Fruit fly (Drosophila melanogaster): ENCODE results near the gene Nbr.
A peak's percentile ranks its signal among the peaks of the same experiment; 100 is the strongest.

Gene Nbr

dm6 chr2L:21156156-21157040 lies 6.5 kb downstream of the Nbr start, which contains the start of the genes Mpp6 and E2f2 (continued):
- TF ChIP-seq fd59A (GFP tag; optimal IDR thresholded peaks at IDR 0.05), result no peak
- TF ChIP-seq CG16779 (tag; optimal IDR thresholded peaks at IDR 0.05), result no peak
- peak; percentile 5 for TF ChIP-seq CG3919 (GFP tag; optimal IDR thresholded peaks at IDR 0.05)
- no peak for TF ChIP-seq svp (GFP tag)
- no peak for TF ChIP-seq CG10669 (GFP tag; optimal IDR thresholded peaks at IDR 0.05)
- no peak for TF ChIP-seq Met (GFP tag; optimal IDR thresholded peaks at IDR 0.05)
- TF ChIP-seq Ets21C (GFP tag; optimal IDR thresholded peaks at IDR 0.05), result no peak
- TF ChIP-seq CG9139 (GFP tag; optimal IDR thresholded peaks at IDR 0.05), result no peak
- TF ChIP-seq CG15336 (GFP tag; IDR thresholded peaks at IDR 0.05), result no peak
- peak; percentile 19 for TF ChIP-seq lz (GFP tag; optimal IDR thresholded peaks at IDR 0.05)
- no peak for TF ChIP-seq net (GFP tag; optimal IDR thresholded peaks at IDR 0.05)
- TF ChIP-seq Blimp-1 (GFP tag; optimal IDR thresholded peaks at IDR 0.05), result no peak
- no peak for TF ChIP-seq OdsH (GFP tag; optimal IDR thresholded peaks at IDR 0.05)
- TF ChIP-seq CG34406 (GFP tag; optimal IDR thresholded peaks at IDR 0.05), result no peak
- TF ChIP-seq CG6808 (GFP tag; optimal IDR thresholded peaks at IDR 0.05), result no peak
- no peak for TF ChIP-seq Hr38 (GFP tag; optimal IDR thresholded peaks at IDR 0.05)
- TF ChIP-seq esn (GFP tag; optimal IDR thresholded peaks at IDR 0.05), result peak; percentile 46
- peak; percentile 41 for TF ChIP-seq CG10631 (GFP tag; optimal IDR thresholded peaks at IDR 0.05)
- TF ChIP-seq Hr4 (GFP tag; optimal IDR thresholded peaks at IDR 0.05), result peak; percentile 32
- no peak for TF ChIP-seq CG8632 (GFP tag; optimal IDR thresholded peaks at IDR 0.05)
- no peak for TF ChIP-seq Sox102F (GFP tag; optimal IDR thresholded peaks at IDR 0.05)
- TF ChIP-seq ss (GFP tag; optimal IDR thresholded peaks at IDR 0.05), result no peak
- no peak for TF ChIP-seq CG11294 (GFP tag; IDR thresholded peaks at IDR 0.05)
- no peak for TF ChIP-seq acj6 (GFP tag; optimal IDR thresholded peaks at IDR 0.05)
- no peak for TF ChIP-seq Eip75B (GFP tag; optimal IDR thresholded peaks at IDR 0.05)
- peak; percentile 2 for TF ChIP-seq CG7368 (GFP tag; optimal IDR thresholded peaks at IDR 0.05)

dm6 chr2L:21153844-21154243 lies 9.0 kb downstream of the Nbr start:
- TF ChIP-seq net (GFP tag; optimal IDR thresholded peaks at IDR 0.05) (no peak), Hr4 (GFP tag; optimal IDR thresholded peaks at IDR 0.05) (no peak), dac (GFP tag; optimal IDR thresholded peaks at IDR 0.05) (no peak), pdm3 (GFP tag; optimal IDR thresholded peaks at IDR 0.05) (no peak), CG10631 (GFP tag; optimal IDR thresholded peaks at IDR 0.05) (no peak), fd59A (GFP tag; optimal IDR thresholded peaks at IDR 0.05) (no peak)

- TF ChIP-seq Ets21C (GFP tag; optimal IDR thresholded peaks at IDR 0.05), result no peak
- TF ChIP-seq CG11902 (GFP tag; optimal IDR thresholded peaks at IDR 0.05), result no peak
- no peak for TF ChIP-seq ss (GFP tag; optimal IDR thresholded peaks at IDR 0.05)
- TF ChIP-seq Eip75B (GFP tag; optimal IDR thresholded peaks at IDR 0.05), result no peak
- peak; percentile 43 for TF ChIP-seq esn (GFP tag; optimal IDR thresholded peaks at IDR 0.05)
- no peak for TF ChIP-seq eg (GFP tag; IDR thresholded peaks at IDR 0.05)
- peak; percentile 53 for TF ChIP-seq Ets96B (tag; optimal IDR thresholded peaks at IDR 0.05)
- no peak for TF ChIP-seq CG32006 (GFP tag; optimal IDR thresholded peaks at IDR 0.05)
- TF ChIP-seq fd85E (GFP tag; optimal IDR thresholded peaks at IDR 0.05), result no peak
- peak; percentile 27 for TF ChIP-seq CG31627 (GFP tag; optimal IDR thresholded peaks at IDR 0.05)
- TF ChIP-seq Smox (GFP tag; optimal IDR thresholded peaks at IDR 0.05), result no peak
- no peak for TF ChIP-seq spab (GFP tag; optimal IDR thresholded peaks at IDR 0.05)
- no peak for TF ChIP-seq Blimp-1 (GFP tag; optimal IDR thresholded peaks at IDR 0.05)
- TF ChIP-seq CG7368 (GFP tag; optimal IDR thresholded peaks at IDR 0.05), result no peak
- TF ChIP-seq CG6163 (GFP tag; IDR thresholded peaks at IDR 0.05), result peak; percentile 71; the same call in 2 of the 3 replicates
- TF ChIP-seq CG4318 (GFP tag; optimal IDR thresholded peaks at IDR 0.05), result no peak
- TF ChIP-seq dac (GFP tag; optimal IDR thresholded peaks at IDR 0.05), result no peak
- no peak for TF ChIP-seq Hr38 (GFP tag; optimal IDR thresholded peaks at IDR 0.05)
- no peak for TF ChIP-seq pdm3 (GFP tag; optimal IDR thresholded peaks at IDR 0.05)
- no peak for TF ChIP-seq CG11294 (GFP tag; IDR thresholded peaks at IDR 0.05)
- TF ChIP-seq net (GFP tag; optimal IDR thresholded peaks at IDR 0.05), result no peak
- no peak for TF ChIP-seq CG8632 (GFP tag; optimal IDR thresholded peaks at IDR 0.05)
- peak; percentile 40 for TF ChIP-seq CG10631 (GFP tag; optimal IDR thresholded peaks at IDR 0.05)
- peak; percentile 71 for TF ChIP-seq CG15336 (GFP tag; IDR thresholded peaks at IDR 0.05)
- TF ChIP-seq Eip93F (GFP tag; optimal IDR thresholded peaks at IDR 0.05), result no peak
- peak; percentile 35 for TF ChIP-seq CG3032 (tag; optimal IDR thresholded peaks at IDR 0.05)
- no peak for TF ChIP-seq CG10669 (GFP tag; optimal IDR thresholded peaks at IDR 0.05)
- peak; percentile 35 for TF ChIP-seq lz (GFP tag; optimal IDR thresholded peaks at IDR 0.05)
- TF ChIP-seq topi (GFP tag; optimal IDR thresholded peaks at IDR 0.05), result peak; percentile 33
- no peak for TF ChIP-seq Sox15 (GFP tag; optimal IDR thresholded peaks at IDR 0.05)
- TF ChIP-seq achi (GFP tag; optimal IDR thresholded peaks at IDR 0.05), result no peak
- TF ChIP-seq cyc (GFP tag; optimal IDR thresholded peaks at IDR 0.05), result peak; percentile 16
- TF ChIP-seq acj6 (GFP tag; optimal IDR thresholded peaks at IDR 0.05), result peak; percentile 20
- no peak for TF ChIP-seq Met (GFP tag; optimal IDR thresholded peaks at IDR 0.05)
Measured at dm6 chr2L:21149053-21149452, 13.8 kb downstream of the Nbr start.

All from whole organism, prepupa.